Fruit fly (Drosophila melanogaster): Measurements from ENCODE around the gene spdi.
A peak's percentile ranks its signal among the peaks of the same experiment; 100 is the strongest.

Gene spdi

DNA sequence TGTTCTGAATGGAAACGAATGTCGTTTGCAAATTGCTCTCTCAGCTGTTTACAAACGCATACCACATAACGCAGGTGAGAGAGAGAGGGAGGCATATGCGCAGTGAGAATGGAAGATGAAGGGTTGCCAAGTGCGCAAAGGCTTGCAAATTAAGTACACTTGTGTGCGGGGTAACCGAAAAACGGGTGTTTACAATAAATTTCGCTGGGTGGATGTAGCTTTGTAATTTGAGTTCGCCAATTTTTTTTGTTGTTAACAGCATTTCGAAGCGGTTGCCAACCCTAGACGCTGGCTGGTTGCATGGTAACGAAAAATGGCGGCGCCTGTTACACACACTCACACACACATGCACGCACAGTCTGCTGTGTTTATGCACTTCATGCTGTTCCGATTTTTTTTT is 35.0 kb upstream of the spdi start (continued):
- peak; percentile 88 for TF ChIP-seq btn (GFP tag; optimal IDR thresholded peaks at IDR 0.05)
- peak; percentile 96 for TF ChIP-seq H2.0 (GFP tag; IDR thresholded peaks at IDR 0.05)
- TF ChIP-seq CG13624 (GFP tag; optimal IDR thresholded peaks at IDR 0.05), result peak; percentile 97
- peak; percentile 92 for TF ChIP-seq CG30403 (GFP tag; optimal IDR thresholded peaks at IDR 0.05)
- TF ChIP-seq HLHmδ (GFP tag; optimal IDR thresholded peaks at IDR 0.05), result peak; percentile 60
- TF ChIP-seq Bdp1 (GFP tag; optimal IDR thresholded peaks at IDR 0.05), result peak; percentile 88
- peak; percentile 92 for TF ChIP-seq CG33557 (GFP tag; optimal IDR thresholded peaks at IDR 0.05)
- peak; percentile 97 for TF ChIP-seq Xrp1 (GFP tag; IDR thresholded peaks at IDR 0.05)
- no peak for TF ChIP-seq fru (optimal IDR thresholded peaks at IDR 0.05)
- TF ChIP-seq her (GFP tag; optimal IDR thresholded peaks at IDR 0.05), result peak; percentile 95
- TF ChIP-seq CG13287 (GFP tag; IDR thresholded peaks at IDR 0.05; ENCODE audit: partially characterized antibody), result no peak
- peak; percentile 95 for TF ChIP-seq CG10543 (GFP tag; optimal IDR thresholded peaks at IDR 0.05)
- TF ChIP-seq Elba2 (GFP tag; optimal IDR thresholded peaks at IDR 0.05), result peak; percentile 23
- TF ChIP-seq chn (GFP tag; optimal IDR thresholded peaks at IDR 0.05), result peak; percentile 95
- TF ChIP-seq Hand (GFP tag; optimal IDR thresholded peaks at IDR 0.05), result peak; percentile 88
- TF ChIP-seq cato (GFP tag; optimal IDR thresholded peaks at IDR 0.05; ENCODE audit: borderline replicate concordance), result peak; percentile 90
- TF ChIP-seq Spps (tag; optimal IDR thresholded peaks at IDR 0.05), result peak; percentile 81
- peak; percentile 83 for TF ChIP-seq CG4360 (GFP tag; IDR thresholded peaks at IDR 0.05)
- TF ChIP-seq CG15269 (tag; optimal IDR thresholded peaks at IDR 0.05), result peak; percentile 96
- TF ChIP-seq CG2889 (GFP tag; IDR thresholded peaks at IDR 0.05), result peak; percentile 92
- peak; percentile 79 for TF ChIP-seq CG3995 (GFP tag; optimal IDR thresholded peaks at IDR 0.05)
- peak; percentile 91 for TF ChIP-seq en (GFP tag; optimal IDR thresholded peaks at IDR 0.05)
- TF ChIP-seq ERR (GFP tag; optimal IDR thresholded peaks at IDR 0.05), result peak; percentile 88
- TF ChIP-seq CG8944 (GFP tag; optimal IDR thresholded peaks at IDR 0.05), result peak; percentile 93
- TF ChIP-seq CG31441 (GFP tag; IDR thresholded peaks at IDR 0.05), result peak; percentile 93
- peak; percentile 96 for TF ChIP-seq CG14014 (GFP tag; IDR thresholded peaks at IDR 0.05)
- TF ChIP-seq sisA (GFP tag; IDR thresholded peaks at IDR 0.05), result peak; percentile 96
- peak; percentile 95 for TF ChIP-seq CoRest (tag; optimal IDR thresholded peaks at IDR 0.05)
- TF ChIP-seq MTF-1 (GFP tag; optimal IDR thresholded peaks at IDR 0.05; ENCODE audit: borderline replicate concordance), result peak; percentile 96
- peak; percentile 26 to 74 for TF ChIP-seq insv (GFP tag; optimal IDR thresholded peaks at IDR 0.05)
- peak; percentile 92 for TF ChIP-seq CG10654 (GFP tag; optimal IDR thresholded peaks at IDR 0.05)
- peak; percentile 93 for TF ChIP-seq CG14710 (tag; optimal IDR thresholded peaks at IDR 0.05)
- peak; percentile 85 for TF ChIP-seq aop (GFP tag; IDR thresholded peaks at IDR 0.05)
- peak; percentile 13 for TF ChIP-seq gfzf (GFP tag; optimal IDR thresholded peaks at IDR 0.05)
- TF ChIP-seq sens (GFP tag), result peak; percentile 99
- peak; percentile 92 for TF ChIP-seq CG17612 (GFP tag; IDR thresholded peaks at IDR 0.05)
- no peak for TF ChIP-seq CG8478 (optimal IDR thresholded peaks at IDR 0.05)
- no peak for TF ChIP-seq CG1832 (GFP tag; optimal IDR thresholded peaks at IDR 0.05)
- peak; percentile 93 for TF ChIP-seq sim (GFP tag; IDR thresholded peaks at IDR 0.05)
- peak; percentile 95 for TF ChIP-seq HLH54F (GFP tag; optimal IDR thresholded peaks at IDR 0.05)
- peak; percentile 92 for TF ChIP-seq Fer2 (tag; optimal IDR thresholded peaks at IDR 0.05)
- no peak for TF ChIP-seq hbn (GFP tag; IDR thresholded peaks at IDR 0.05; ENCODE audit: partially characterized antibody)
- TF ChIP-seq CG3163 (GFP tag; optimal IDR thresholded peaks at IDR 0.05), result peak; percentile 75
- peak; percentile 75 for TF ChIP-seq kay (GFP tag; optimal IDR thresholded peaks at IDR 0.05)
- peak; percentile 86 for TF ChIP-seq ash1 (GFP tag; optimal IDR thresholded peaks at IDR 0.05)
- peak; percentile 93 for TF ChIP-seq MBD-R2 (GFP tag; IDR thresholded peaks at IDR 0.05)
- peak; percentile 77 for TF ChIP-seq CG15073 (GFP tag; optimal IDR thresholded peaks at IDR 0.05)
- no peak for TF ChIP-seq Scr (GFP tag; IDR thresholded peaks at IDR 0.05; ENCODE audit: partially characterized antibody)
- TF ChIP-seq CG4617 (GFP tag; optimal IDR thresholded peaks at IDR 0.05; ENCODE audit: borderline replicate concordance), result peak; percentile 92
- TF ChIP-seq CG6791 (GFP tag; IDR thresholded peaks at IDR 0.05; ENCODE audit: partially characterized antibody), result no peak
- peak; percentile 90 for TF ChIP-seq gsb-n (tag; optimal IDR thresholded peaks at IDR 0.05)
- TF ChIP-seq CG8281 (tag; optimal IDR thresholded peaks at IDR 0.05), result peak; percentile 79
